Worm (Caenorhabditis elegans): ENCODE data around the gene Y11D7A.3.
A peak's percentile ranks its signal among the peaks of the same experiment; 100 is the strongest.

ce11 chrIV:9196755-9197154 is 36.1 kb upstream of the Y11D7A.3 start:
- TF ChIP-seq jun-1 (tag; optimal IDR thresholded peaks at IDR 0.05), result peak; percentile 41
- TF ChIP-seq ceh-82 (tag; optimal IDR thresholded peaks at IDR 0.05), result no peak
- peak in 1 of 2 experiments; percentile 14 for TF ChIP-seq unc-62 (GFP tag; optimal IDR thresholded peaks at IDR 0.05 in 1 of 2)
- TF ChIP-seq unc-62 (tag; optimal IDR thresholded peaks at IDR 0.05), result no peak
- TF ChIP-seq egl-27 (tag; optimal IDR thresholded peaks at IDR 0.05), result no peak

Data from whole organism, L4 larva.